Fruit fly (Drosophila melanogaster) whole organism, embryonic: ENCODE data around the gene aop.

Source experiments
- Adf1 ChIP-seq: fragments of 200-800 bp; sonication (Bioruptor generic); IDR thresholded peaks from 2 replicates; pipeline ENCODE4 v1.3.6; 2022; ENCODE audit warnings: missing biosample characterization, missing genetic modification characterization
- Antp ChIP-seq: fragments of 200-800 bp; sonication (Bioruptor generic); optimal IDR thresholded peaks from 3 replicates; lab custom pipeline; 2016; ENCODE audit warnings: missing biosample characterization, missing genetic modification characterization
- BtbVII ChIP-seq: fragments of 200-800 bp; sonication (Bioruptor generic); optimal IDR thresholded peaks from 3 replicates; lab custom pipeline; 2017; ENCODE audit warnings: missing biosample characterization, mild to moderate bottlenecking, missing genetic modification characterization
- CG10654 ChIP-seq: fragments of 200-800 bp; sonication (Bioruptor generic); optimal IDR thresholded peaks from 2 replicates; lab custom pipeline; 2016; ENCODE audit warnings: missing biosample characterization, missing genetic modification characterization
- CG13894 ChIP-seq: fragments of 200-800 bp; sonication (Bioruptor generic); optimal IDR thresholded peaks from 3 replicates; lab custom pipeline; 2018; ENCODE audit warnings: missing biosample characterization, mild to moderate bottlenecking, missing genetic modification characterization, moderate library complexity
- CG14050 ChIP-seq: fragments of 200-800 bp; sonication (Bioruptor generic); IDR thresholded peaks from 3 replicates; pipeline ENCODE4 v1.3.6; 2022; ENCODE audit warnings: missing biosample characterization, missing genetic modification characterization
- CG15073 ChIP-seq: fragments of 200-800 bp; sonication (Bioruptor generic); optimal IDR thresholded peaks from 2 replicates; lab custom pipeline; 2016; ENCODE audit warnings: missing biosample characterization, missing genetic modification characterization
- CG15269 ChIP-seq: fragments of 200-800 bp; sonication (Bioruptor generic); optimal IDR thresholded peaks from 2 replicates; lab custom pipeline; 2018; ENCODE audit warnings: missing biosample characterization, mild to moderate bottlenecking, missing genetic modification characterization, moderate library complexity
- CG1529 ChIP-seq: fragments of 200-800 bp; sonication (Bioruptor generic); optimal IDR thresholded peaks from 3 replicates; lab custom pipeline; 2018; ENCODE audit warnings: missing biosample characterization, missing genetic modification characterization
- CG15601 ChIP-seq: fragments of 200-800 bp; sonication (Bioruptor generic); optimal IDR thresholded peaks from 3 replicates; lab custom pipeline; 2019; ENCODE audit warnings: missing biosample characterization, mild to moderate bottlenecking, missing genetic modification characterization, moderate library complexity
- CG17328 ChIP-seq: fragments of 200-800 bp; sonication (Bioruptor generic); IDR thresholded peaks from 2 replicates; pipeline ENCODE4 v1.3.6; 2022; ENCODE audit warnings: missing biosample characterization, missing genetic modification characterization
- CG17802 ChIP-seq: fragments of 200-800 bp; sonication (Bioruptor generic); optimal IDR thresholded peaks from 2 replicates; lab custom pipeline; 2018; ENCODE audit warnings: missing biosample characterization, mild to moderate bottlenecking, missing genetic modification characterization, moderate library complexity
- CG1832 ChIP-seq: fragments of 200-800 bp; sonication (Bioruptor generic); optimal IDR thresholded peaks from 2 replicates; lab custom pipeline; 2017; ENCODE audit warnings: missing biosample characterization, mild to moderate bottlenecking, missing genetic modification characterization, inconsistent platforms
- CG18764 ChIP-seq: fragments of 200-800 bp; sonication (Bioruptor generic); optimal IDR thresholded peaks from 3 replicates; lab custom pipeline; 2016; ENCODE audit warnings: missing biosample characterization, missing genetic modification characterization
- CG2129 ChIP-seq: fragments of 200-800 bp; sonication (Bioruptor generic); IDR thresholded peaks from 2 replicates; pipeline ENCODE4 v1.3.6; 2022; ENCODE audit warnings: missing biosample characterization, missing genetic modification characterization; ENCODE audit not compliant: partially characterized antibody
- CG32767 ChIP-seq: fragments of 200-800 bp; sonication (Bioruptor generic); IDR thresholded peaks from 2 replicates; pipeline ENCODE4 v1.3.6; 2022; ENCODE audit warnings: missing biosample characterization, missing genetic modification characterization
- CG4404 ChIP-seq: fragments of 200-800 bp; sonication (Bioruptor generic); IDR thresholded peaks from 2 replicates; pipeline ENCODE4 v1.3.6; 2022; ENCODE audit warnings: missing biosample characterization, missing genetic modification characterization
- CG6683 ChIP-seq: fragments of 200-800 bp; sonication (Bioruptor generic); optimal IDR thresholded peaks from 2 replicates; lab custom pipeline; 2017; ENCODE audit warnings: missing biosample characterization, mild to moderate bottlenecking, missing genetic modification characterization, missing genetic modification reagents
- CG6813 ChIP-seq: fragments of 200-800 bp; sonication (Bioruptor generic); optimal IDR thresholded peaks from 2 replicates; lab custom pipeline; 2017; ENCODE audit warnings: missing biosample characterization, missing genetic modification characterization, mild to moderate bottlenecking, moderate library complexity, missing genetic modification reagents
- CG6854 ChIP-seq: fragments of 200-800 bp; sonication (Bioruptor generic); optimal IDR thresholded peaks from 3 replicates; lab custom pipeline; 2017; ENCODE audit warnings: missing biosample characterization, mild to moderate bottlenecking, missing genetic modification characterization
- CG9727 ChIP-seq: fragments of 200-800 bp; sonication (Bioruptor generic); optimal IDR thresholded peaks from 3 replicates; lab custom pipeline; 2017; ENCODE audit warnings: missing biosample characterization, mild to moderate bottlenecking, missing genetic modification characterization
- CG9932 ChIP-seq: fragments of 200-800 bp; sonication (Bioruptor generic); IDR thresholded peaks from 2 replicates; pipeline ENCODE4 v1.3.6; 2022; ENCODE audit warnings: missing biosample characterization, missing genetic modification characterization
- CTCF ChIP-seq: fragments of 200-800 bp; sonication (Bioruptor generic); optimal IDR thresholded peaks from 2 replicates; lab custom pipeline; 2017; ENCODE audit warnings: missing biosample characterization, mild to moderate bottlenecking, missing genetic modification characterization, moderate library complexity
- D ChIP-seq, 2 experiments: fragments of 200-800 bp in 1 of 2; fragments of >200 bp in 1 of 2; sonication (Bioruptor generic) in 1 of 2; optimal IDR thresholded peaks; 2 replicates in 1 of 2; 3 replicates in 1 of 2; lab custom pipeline; 2017; ENCODE audit warnings: mild to moderate bottlenecking in 1 of 2, missing biosample characterization in 1 of 2, missing genetic modification characterization in 1 of 2, missing genetic modification reagents in 1 of 2
- Dip3 ChIP-seq: fragments of 200-800 bp; sonication (Bioruptor generic); optimal IDR thresholded peaks from 3 replicates; lab custom pipeline; 2016; ENCODE audit warnings: missing biosample characterization, missing genetic modification characterization
- Doc3 ChIP-seq: fragments of 200-800 bp; sonication (Bioruptor generic); IDR thresholded peaks from 3 replicates; pipeline ENCODE4 v1.3.6; 2022; ENCODE audit warnings: missing biosample characterization, missing genetic modification characterization; ENCODE audit not compliant: partially characterized antibody
- Hand ChIP-seq: fragments of 200-800 bp; sonication (Bioruptor generic); optimal IDR thresholded peaks from 2 replicates; lab custom pipeline; 2017; ENCODE audit warnings: mild to moderate bottlenecking, missing biosample characterization, missing genetic modification reagents, missing genetic modification characterization
- Max ChIP-seq: fragments of 200-800 bp; sonication (Bioruptor generic); optimal IDR thresholded peaks from 2 replicates; lab custom pipeline; 2016; ENCODE audit warnings: missing biosample characterization, mild to moderate bottlenecking, missing genetic modification characterization
- Meics ChIP-seq: fragments of 200-800 bp; sonication (Bioruptor generic); optimal IDR thresholded peaks from 2 replicates; lab custom pipeline; 2017; ENCODE audit warnings: missing biosample characterization, mild to moderate bottlenecking, missing genetic modification characterization
- Mrtf ChIP-seq: fragments of 200-800 bp; sonication (Bioruptor generic); IDR thresholded peaks from 3 replicates; pipeline ENCODE4 v1.3.6; 2022; ENCODE audit warnings: missing biosample characterization, missing genetic modification characterization
- Pdp1 ChIP-seq, 2 experiments: fragments of 200-800 bp; sonication (Bioruptor generic); optimal IDR thresholded peaks; 3 replicates each; lab custom pipeline; 2016; ENCODE audit warnings: missing biosample characterization in 2 of 2, missing genetic modification characterization in 2 of 2, mild to moderate bottlenecking in 1 of 2, moderate library complexity in 1 of 2
- Rx ChIP-seq: fragments of 200-800 bp; sonication (Bioruptor generic); IDR thresholded peaks from 2 replicates; pipeline ENCODE4 v1.3.6; 2022; ENCODE audit warnings: missing biosample characterization, missing genetic modification characterization
- Sry-β ChIP-seq: fragments of 200-800 bp; sonication (Bioruptor generic); optimal IDR thresholded peaks from 2 replicates; lab custom pipeline; 2018; ENCODE audit warnings: missing biosample characterization, mild to moderate bottlenecking, missing genetic modification characterization, moderate library complexity
- Xrp1 ChIP-seq: fragments of 200-800 bp; sonication (Bioruptor generic); IDR thresholded peaks from 2 replicates; pipeline ENCODE4 v1.3.6; 2022; ENCODE audit warnings: missing biosample characterization, missing genetic modification characterization
- ac ChIP-seq: fragments of 200-800 bp; sonication (Bioruptor generic); optimal IDR thresholded peaks from 3 replicates; lab custom pipeline; 2017; ENCODE audit warnings: missing biosample characterization, mild to moderate bottlenecking, missing genetic modification characterization
- btn ChIP-seq: fragments of 200-800 bp; sonication (Bioruptor generic); optimal IDR thresholded peaks from 2 replicates; lab custom pipeline; 2016; ENCODE audit warnings: missing biosample characterization, missing genetic modification characterization
- dati ChIP-seq: fragments of 200-800 bp; sonication (Bioruptor generic); IDR thresholded peaks from 2 replicates; pipeline ENCODE4 v1.3.6; 2022; ENCODE audit warnings: missing biosample characterization, missing genetic modification characterization
- dm ChIP-seq: fragments of 200-800 bp; sonication (Bioruptor generic); optimal IDR thresholded peaks from 3 replicates; lab custom pipeline; 2016; ENCODE audit warnings: missing biosample characterization, missing genetic modification characterization
- dmrt99B ChIP-seq: fragments of 200-800 bp; sonication (Bioruptor generic); optimal IDR thresholded peaks from 2 replicates; lab custom pipeline; 2018; ENCODE audit warnings: missing biosample characterization, mild to moderate bottlenecking, missing genetic modification characterization, moderate library complexity
- fd64A ChIP-seq: fragments of 200-800 bp; sonication (Bioruptor generic); optimal IDR thresholded peaks from 3 replicates; lab custom pipeline; 2018; ENCODE audit warnings: missing biosample characterization, mild to moderate bottlenecking, missing genetic modification characterization
- gsb ChIP-seq: fragments of 200-800 bp; sonication (Bioruptor generic); IDR thresholded peaks from 2 replicates; pipeline ENCODE4 v1.3.6; 2022; ENCODE audit warnings: missing biosample characterization, missing genetic modification characterization
- lbe ChIP-seq: fragments of 200-800 bp; sonication (Bioruptor generic); optimal IDR thresholded peaks from 2 replicates; lab custom pipeline; 2016; ENCODE audit warnings: missing biosample characterization, mild to moderate bottlenecking, missing genetic modification characterization
- nerfin-2 ChIP-seq: fragments of 200-800 bp; sonication (Bioruptor generic); IDR thresholded peaks from 2 replicates; pipeline ENCODE4 v1.3.6; 2022; ENCODE audit warnings: missing biosample characterization, missing genetic modification characterization; ENCODE audit not compliant: partially characterized antibody
- pnt ChIP-seq: fragments of 200-800 bp; sonication (Bioruptor generic); optimal IDR thresholded peaks from 3 replicates; lab custom pipeline; 2016; ENCODE audit warnings: missing biosample characterization, missing genetic modification characterization
- sens ChIP-seq: fragments of 200-800 bp; sonication (Bioruptor generic); peaks from one replicate; lab custom pipeline; 2016; ENCODE audit warnings: missing biosample characterization, missing genetic modification characterization
- so ChIP-seq: fragments of 200-800 bp; sonication (Bioruptor generic); IDR thresholded peaks from 3 replicates; pipeline ENCODE4 v1.3.6; 2022; ENCODE audit warnings: missing biosample characterization, missing genetic modification characterization
- sob ChIP-seq: fragments of 200-800 bp; sonication (Bioruptor generic); IDR thresholded peaks from 2 replicates; pipeline ENCODE4 v1.3.6; 2022; ENCODE audit warnings: missing biosample characterization, missing genetic modification characterization
- sr ChIP-seq: fragments of 200-800 bp; sonication (Bioruptor generic); IDR thresholded peaks from 3 replicates; pipeline ENCODE4 v1.3.6; 2022; ENCODE audit warnings: missing biosample characterization, missing genetic modification characterization
- ssp ChIP-seq: fragments of 200-800 bp; sonication (Bioruptor generic); IDR thresholded peaks from 2 replicates; pipeline ENCODE4 v1.3.6; 2022; ENCODE audit warnings: missing biosample characterization, missing genetic modification characterization
- toy ChIP-seq: fragments of 200-800 bp; sonication (Bioruptor generic); IDR thresholded peaks from 2 replicates; pipeline ENCODE4 v1.3.6; 2022; ENCODE audit warnings: missing biosample characterization, missing genetic modification characterization
- ttk ChIP-seq: fragments of 200-800 bp; sonication (Bioruptor generic); IDR thresholded peaks from 2 replicates; pipeline ENCODE4 v2.1.2; 2022; ENCODE audit warnings: missing biosample characterization, missing genetic modification characterization

Gene aop

dm6 chr2L:2221649-2222150, 43.1 kb upstream of the aop start (continued):
- TF ChIP-seq Xrp1 (GFP tag; lab: Robert Waterston, UW) (peak; percentile 98), CG6683 (GFP tag; lab: Kevin White, UChicago) (peak; percentile 88), CG13894 (tag; lab: Kevin White, UChicago) (peak; percentile 94), Dip3 (GFP tag; lab: Kevin White, UChicago) (peak; percentile 96), ac (peak; percentile 75), Mrtf (GFP tag; lab: Robert Waterston, UW) (peak; percentile 98), dati (GFP tag; lab: Robert Waterston, UW) (peak; percentile 92), Adf1 (peak; percentile 87), CG2129 (no peak), CG32767 (peak; percentile 96), CTCF (GFP tag; lab: Kevin White, UChicago) (peak; percentile 41), sens (GFP tag; lab: Kevin White, UChicago) (peak; percentile 99), toy (GFP tag; lab: Robert Waterston, UW) (peak; percentile 95), CG15073 (peak; percentile 76), Meics (GFP tag; lab: Kevin White, UChicago) (peak; percentile 97), Max (peak; percentile 89), CG4404 (GFP tag; lab: Robert Waterston, UW) (peak; percentile 90), Sry-β (GFP tag; lab: Kevin White, UChicago) (peak; percentile 40), gsb (GFP tag; lab: Robert Waterston, UW) (peak; percentile 97), ssp (GFP tag; lab: Robert Waterston, UW) (peak; percentile 93), so (GFP tag; lab: Robert Waterston, UW) (peak; percentile 98), CG6854 (GFP tag; lab: Kevin White, UChicago) (peak; percentile 94), sob (GFP tag; lab: Robert Waterston, UW) (peak; percentile 99), CG9932 (GFP tag; lab: Robert Waterston, UW) (peak; percentile 99), pnt (GFP tag; lab: Kevin White, UChicago) (peak; percentile 88), BtbVII (GFP tag; lab: Kevin White, UChicago) (peak; percentile 94), CG17328 (peak; percentile 98), D (optimal IDR thresholded peaks at IDR 0.05; lab: Kevin White, UChicago) (no peak), D (GFP tag; optimal IDR thresholded peaks at IDR 0.05; lab: Kevin White, UChicago) (peak; percentile 89), CG10654 (GFP tag; lab: Kevin White, UChicago) (peak; percentile 91), dmrt99B (tag; lab: Kevin White, UChicago) (peak; percentile 96), Hand (GFP tag; lab: Kevin White, UChicago) (peak; percentile 98), CG15601 (peak; percentile 89), CG15269 (tag; lab: Kevin White, UChicago) (peak; percentile 99), btn (GFP tag; lab: Kevin White, UChicago) (peak; percentile 87), CG1832 (GFP tag; lab: Kevin White, UChicago) (no peak), Doc3 (no peak), CG1529 (GFP tag; lab: Kevin White, UChicago) (peak; percentile 95), dm (GFP tag; lab: Kevin White, UChicago) (peak; percentile 86), CG17802 (peak; percentile 64), ttk (GFP tag; lab: Robert Waterston, UW) (peak; percentile 98), fd64A (peak; percentile 90), sr (GFP tag; lab: Robert Waterston, UW) (peak; percentile 92), CG14050 (peak; percentile 97), Antp (GFP tag; lab: Kevin White, UChicago) (peak; percentile 85), nerfin-2 (GFP tag; lab: Robert Waterston, UW) (no peak), Rx (GFP tag; lab: Robert Waterston, UW) (peak; percentile 96), lbe (GFP tag; lab: Kevin White, UChicago) (peak; percentile 97), CG18764 (GFP tag; lab: Kevin White, UChicago) (peak; percentile 93), CG9727 (GFP tag; lab: Kevin White, UChicago) (peak; percentile 97), CG6813 (GFP tag; lab: Kevin White, UChicago) (peak; percentile 94), Pdp1 (GFP tag; optimal IDR thresholded peaks at IDR 0.05; lab: Kevin White, UChicago) (peak; percentile 94 to 96)
